Fruit fly (Drosophila melanogaster): Measurements from ENCODE around the gene mtg.

- no peak for TF ChIP-seq CG15710 (tag; optimal IDR thresholded peaks at IDR 0.05)
- TF ChIP-seq CG17806 (tag; optimal IDR thresholded peaks at IDR 0.05) = no peak
- TF ChIP-seq CG9948 (tag; optimal IDR thresholded peaks at IDR 0.05) = no peak
- TF ChIP-seq CG10348 (GFP tag; IDR thresholded peaks at IDR 0.05) = no peak
- TF ChIP-seq rn (GFP tag; IDR thresholded peaks at IDR 0.05) = no peak
- TF ChIP-seq CG8301 (tag; optimal IDR thresholded peaks at IDR 0.05) = no peak
Observed at dm6 chr3R:8203367-8203766, 46.9 kb upstream of the mtg start.

Data from whole organism, pupa.